Worm (Caenorhabditis elegans) whole organism, L1 larva: Measurements from ENCODE around the gene R02D5.8.

Experiments
- C04F5.9 ChIP-seq: sonication (generic microtip); optimal IDR thresholded peaks from 2 replicates; lab custom pipeline; 2016; ENCODE audit warnings: missing genetic modification characterization, missing compliant biosample characterization
- C16A3.4 ChIP-seq: fragments of 150-350 bp; optimal IDR thresholded peaks from 2 replicates; lab custom pipeline; 2014; ENCODE audit warnings: missing biosample characterization, missing genetic modification characterization
- alr-1 ChIP-seq: fragments of 200-800 bp; sonication (Bioruptor generic); optimal IDR thresholded peaks from 2 replicates; lab custom pipeline; 2018; ENCODE audit warnings: borderline replicate concordance, mild to moderate bottlenecking, missing genetic modification characterization, missing compliant biosample characterization
- ceh-82 ChIP-seq, 3 experiments: fragments of 150-350 bp in 1 of 3; sonication (generic microtip) in 2 of 3; optimal IDR thresholded peaks; 2 replicates each; lab custom pipeline; 2014 to 2017; ENCODE audit warnings: missing biosample characterization in 3 of 3, missing genetic modification characterization in 3 of 3
- dpl-1 ChIP-seq, 3 experiments: fragments of 150-350 bp in 2 of 3; sonication (generic microtip) in 1 of 3; optimal IDR thresholded peaks; 2 replicates each; lab custom pipeline; 2014 to 2017; ENCODE audit warnings: missing biosample characterization in 3 of 3, missing genetic modification characterization in 3 of 3, missing genetic modification reagents in 3 of 3
- dsc-1 ChIP-seq: sonication (generic microtip); optimal IDR thresholded peaks from 2 replicates; lab custom pipeline; 2016; ENCODE audit warnings: mild to moderate bottlenecking, missing genetic modification characterization, missing compliant biosample characterization
- efl-1 ChIP-seq, 4 experiments: fragments of 150-350 bp; optimal IDR thresholded peaks in 3 of 4; peaks in 1 of 4; 1 replicate in 1 of 4; 2 replicates in 3 of 4; lab custom pipeline; 2014; ENCODE audit warnings: missing biosample characterization in 2 of 4, missing genetic modification characterization in 2 of 4, missing genetic modification reagents in 2 of 4
- elt-2 ChIP-seq: sonication (generic microtip); optimal IDR thresholded peaks from 2 replicates; lab custom pipeline; 2016; ENCODE audit warnings: missing genetic modification characterization, mild to moderate bottlenecking, inconsistent platforms, missing compliant biosample characterization, missing genetic modification reagents
- fkh-10 ChIP-seq: sonication (generic microtip); optimal IDR thresholded peaks from 2 replicates; lab custom pipeline; 2017; ENCODE audit warnings: missing biosample characterization, missing genetic modification reagents, missing genetic modification characterization
- fkh-4 ChIP-seq: sonication (generic microtip); optimal IDR thresholded peaks from 2 replicates; lab custom pipeline; 2016; ENCODE audit warnings: missing compliant biosample characterization, missing genetic modification characterization, borderline replicate concordance
- grh-1 ChIP-seq: fragments of 200-800 bp; sonication (Bioruptor generic); IDR thresholded peaks from 2 replicates; pipeline ENCODE4 v1.3.6; 2022; ENCODE audit warnings: missing genetic modification reagents, missing genetic modification characterization, missing compliant biosample characterization
- hlh-17 ChIP-seq: fragments of 200-800 bp; sonication (Bioruptor generic); optimal IDR thresholded peaks from 2 replicates; lab custom pipeline; 2018; ENCODE audit warnings: missing genetic modification characterization, mild to moderate bottlenecking, missing compliant biosample characterization, moderate library complexity, borderline replicate concordance
- irx-1 ChIP-seq: sonication (generic microtip); optimal IDR thresholded peaks from 2 replicates; lab custom pipeline; 2016; ENCODE audit warnings: missing genetic modification characterization, missing compliant biosample characterization
- isw-1 ChIP-seq: fragments of 200-800 bp; sonication (Bioruptor generic); IDR thresholded peaks from 2 replicates; pipeline ENCODE4 v1.3.6; 2022; ENCODE audit warnings: missing genetic modification characterization, missing compliant biosample characterization
- lin-13 ChIP-seq: fragments of 150-350 bp; optimal IDR thresholded peaks from 2 replicates; lab custom pipeline; 2014; ENCODE audit warnings: missing biosample characterization, missing genetic modification reagents, missing genetic modification characterization
- mef-2 ChIP-seq: fragments of 150-350 bp; optimal IDR thresholded peaks from 2 replicates; lab custom pipeline; 2014; ENCODE audit warnings: missing biosample characterization, missing genetic modification characterization
- mep-1 ChIP-seq: fragments of 150-350 bp; optimal IDR thresholded peaks from 2 replicates; lab custom pipeline; 2014; ENCODE audit warnings: missing biosample characterization, missing genetic modification characterization
- nhr-19 ChIP-seq: fragments of 200-800 bp; sonication (Bioruptor generic); conservative IDR thresholded peaks from 2 replicates; pipeline ENCODE4 v1.3.6; 2022; ENCODE audit warnings: missing genetic modification characterization, missing compliant biosample characterization
- nhr-20 ChIP-seq: sonication (generic microtip); optimal IDR thresholded peaks from 2 replicates; lab custom pipeline; 2016; ENCODE audit warnings: mild to moderate bottlenecking, missing genetic modification characterization, missing compliant biosample characterization
- nhr-237 ChIP-seq: fragments of 150-350 bp; optimal IDR thresholded peaks from 2 replicates; lab custom pipeline; 2014; ENCODE audit warnings: missing biosample characterization, missing genetic modification characterization
- nhr-28 ChIP-seq: fragments of 150-350 bp; optimal IDR thresholded peaks from 2 replicates; lab custom pipeline; 2014; ENCODE audit warnings: missing biosample characterization, missing genetic modification characterization
- nhr-47 ChIP-seq: sonication (generic microtip); optimal IDR thresholded peaks from 2 replicates; lab custom pipeline; 2016; ENCODE audit warnings: mild to moderate bottlenecking, missing genetic modification characterization, moderate library complexity, missing compliant biosample characterization
- nhr-85 ChIP-seq: sonication (generic microtip); peaks from one replicate; lab custom pipeline; 2016; ENCODE audit warnings: missing genetic modification characterization, inconsistent platforms, missing compliant biosample characterization
- pag-3 ChIP-seq: sonication (generic microtip); optimal IDR thresholded peaks from 2 replicates; lab custom pipeline; 2017; ENCODE audit warnings: missing genetic modification characterization, mild to moderate bottlenecking, missing compliant biosample characterization, antibody characterized with exemption, borderline replicate concordance; ENCODE audit not compliant: insufficient read depth
- skn-1 ChIP-seq: fragments of 150-350 bp; optimal IDR thresholded peaks from 2 replicates; lab custom pipeline; 2014; ENCODE audit warnings: missing biosample characterization, missing genetic modification characterization
- sptf-1 ChIP-seq: fragments of 150-350 bp; optimal IDR thresholded peaks from 2 replicates; lab custom pipeline; 2014; ENCODE audit warnings: missing biosample characterization, missing genetic modification characterization
- sup-37 ChIP-seq: fragments of 200-800 bp; sonication (Bioruptor generic); optimal IDR thresholded peaks from 2 replicates; lab custom pipeline; 2018; ENCODE audit warnings: mild to moderate bottlenecking, missing genetic modification characterization, missing compliant biosample characterization
- unc-30 ChIP-seq: sonication (generic microtip); optimal IDR thresholded peaks from 2 replicates; lab custom pipeline; 2017; ENCODE audit warnings: missing biosample characterization, missing genetic modification characterization
- zag-1 ChIP-seq: fragments of 150-350 bp; optimal IDR thresholded peaks from 2 replicates; lab custom pipeline; 2014; ENCODE audit warnings: missing biosample characterization, missing genetic modification characterization

R02D5.8 gene

ce11 chrV:14478979-14479378 is 40.2 kb downstream of the R02D5.8 start, which contains the start of gene clec-55:
Gene clec-55, plus strand, starts transcription at chrV:14479279.
- TF ChIP-seq C04F5.9 (tag; lab: Kevin White, UChicago) (no peak), elt-2 (tag; lab: Kevin White, UChicago) (peak; percentile 40)

ce11 chrV:14476680-14477079 is 42.5 kb downstream of the R02D5.8 start, which contains the start of gene clec-54:
Gene clec-54, plus strand, starts transcription at chrV:14476903.
- TF ChIP-seq efl-1 (optimal IDR thresholded peaks at IDR 0.05; lab: Kevin White, UChicago) = no peak
- TF ChIP-seq efl-1 (GFP tag; optimal IDR thresholded peaks at IDR 0.05 in 1 of 2; lab: Kevin White, UChicago) = peak in 1 of 2 experiments; percentile 63
- peak; percentile 52 for TF ChIP-seq elt-2 (tag; lab: Kevin White, UChicago)
- no peak for TF ChIP-seq nhr-28 (tag; lab: Kevin White, UChicago)

ce11 chrV:14474099-14474498 is 45.1 kb downstream of the R02D5.8 start, which contains the start of gene clec-56:
Gene clec-56, plus strand, starts transcription at chrV:14474399.
- TF ChIP-seq fkh-10 (GFP tag; lab: Kevin White, UChicago) (no peak), pag-3 (tag; lab: Kevin White, UChicago) (no peak), dsc-1 (tag; lab: Kevin White, UChicago) (no peak), sptf-1 (tag; lab: Kevin White, UChicago) (no peak), nhr-20 (tag; lab: Kevin White, UChicago) (no peak), nhr-237 (no peak), nhr-85 (tag; lab: Kevin White, UChicago) (no peak), C16A3.4 (tag; lab: Kevin White, UChicago) (no peak), sup-37 (GFP tag; lab: Kevin White, UChicago) (no peak), irx-1 (no peak), mef-2 (tag; lab: Kevin White, UChicago) (no peak), lin-13 (GFP tag; lab: Kevin White, UChicago) (no peak), fkh-4 (tag; lab: Kevin White, UChicago) (no peak), isw-1 (no peak), grh-1 (GFP tag; lab: Robert Waterston, UW) (no peak), alr-1 (no peak)

ce11 chrV:14472229-14472628 is 46.9 kb downstream of the R02D5.8 start, which contains the start of gene clec-227:
Gene clec-227, plus strand, starts transcription at chrV:14472529.
- no peak for TF ChIP-seq hlh-17 (GFP tag; lab: Kevin White, UChicago)
- TF ChIP-seq efl-1 (optimal IDR thresholded peaks at IDR 0.05; lab: Kevin White, UChicago) = no peak
- TF ChIP-seq efl-1 (GFP tag; optimal IDR thresholded peaks at IDR 0.05 in 1 of 2; lab: Kevin White, UChicago) = peak in 1 of 2 experiments; percentile 85
- TF ChIP-seq skn-1 (tag; lab: Kevin White, UChicago) = no peak
- no peak for TF ChIP-seq mep-1
- TF ChIP-seq unc-30 = no peak
- no peak for TF ChIP-seq nhr-47 (tag; lab: Kevin White, UChicago)

- TF ChIP-seq dpl-1 (GFP tag; optimal IDR thresholded peaks at IDR 0.05; lab: Kevin White, UChicago) (no peak), nhr-237 (no peak), ceh-82 (tag; optimal IDR thresholded peaks at IDR 0.05; lab: Kevin White, UChicago) (no peak), nhr-19 (GFP tag; lab: Robert Waterston, UW) (no peak), zag-1 (no peak)
These were observed 50.2 kb downstream of the R02D5.8 start, which contains the start of gene clec-57 for ce11 chrV:14468931-14469330. Gene clec-57, plus strand, starts transcription at chrV:14469231.
